Worm (Caenorhabditis elegans) whole organism, young adult: ENCODE results near the gene prdx-3.

Experiments
- B0019.2 ChIP-seq: fragments of 200-800 bp; sonication (Bioruptor generic); conservative IDR thresholded peaks from 2 replicates; pipeline ENCODE4 v1.3.6; 2022; ENCODE audit warnings: missing genetic modification reagents, missing genetic modification characterization, missing compliant biosample characterization
- Y79H2A.3 ChIP-seq: fragments of 200-800 bp; sonication (Bioruptor generic); conservative IDR thresholded peaks from 2 replicates; pipeline ENCODE4 v1.3.6; 2022; ENCODE audit warnings: missing genetic modification reagents, missing genetic modification characterization, missing compliant biosample characterization
- aptf-3 ChIP-seq: fragments of 200-800 bp; sonication (Bioruptor generic); IDR thresholded peaks from 2 replicates; pipeline ENCODE4 v1.3.6; 2022; ENCODE audit warnings: missing genetic modification characterization, missing compliant biosample characterization
- bed-1 ChIP-seq: fragments of 200-800 bp; sonication (Bioruptor generic); IDR thresholded peaks from 2 replicates; pipeline ENCODE4 v1.3.6; 2022; ENCODE audit warnings: missing genetic modification reagents, missing genetic modification characterization, missing compliant biosample characterization
- bed-2 ChIP-seq: fragments of 200-800 bp; sonication (Bioruptor generic); IDR thresholded peaks from 2 replicates; pipeline ENCODE4 v1.3.6; 2022; ENCODE audit warnings: missing genetic modification reagents, missing genetic modification characterization, missing compliant biosample characterization
- ceh-27 ChIP-seq: fragments of 200-800 bp; sonication (Bioruptor generic); optimal IDR thresholded peaks from 2 replicates; lab custom pipeline; 2018; ENCODE audit warnings: mild to moderate bottlenecking, missing genetic modification characterization, moderate library complexity, missing compliant biosample characterization
- ceh-58 ChIP-seq: fragments of 200-800 bp; sonication (Bioruptor generic); IDR thresholded peaks from 2 replicates; pipeline ENCODE4 v1.3.6; 2022; ENCODE audit warnings: missing genetic modification characterization, missing compliant biosample characterization
- dox-1 ChIP-seq: fragments of 200-800 bp; sonication (Bioruptor generic); IDR thresholded peaks from 2 replicates; pipeline ENCODE4 v1.3.6; 2022; ENCODE audit warnings: missing genetic modification reagents, missing genetic modification characterization, missing compliant biosample characterization
- hlh-12 ChIP-seq: sonication (generic microtip); optimal IDR thresholded peaks from 2 replicates; lab custom pipeline; 2016; ENCODE audit warnings: missing genetic modification characterization, missing compliant biosample characterization
- hmg-1.2 ChIP-seq: fragments of 200-800 bp; sonication (Bioruptor generic); IDR thresholded peaks from 2 replicates; pipeline ENCODE4 v1.3.6; 2022; ENCODE audit warnings: missing genetic modification reagents, missing genetic modification characterization, missing compliant biosample characterization
- hrde-1 ChIP-seq: sonication (generic microtip); optimal IDR thresholded peaks from 2 replicates; lab custom pipeline; 2016; ENCODE audit warnings: missing genetic modification characterization, mild to moderate bottlenecking, missing compliant biosample characterization, moderate library complexity, missing genotype, missing genetic modification reagents, borderline replicate concordance
- hsf-1 ChIP-seq: fragments of 200-800 bp; sonication (Bioruptor generic); IDR thresholded peaks from 2 replicates; pipeline ENCODE4 v1.3.6; 2022; ENCODE audit warnings: missing genetic modification reagents, missing genetic modification characterization, missing compliant biosample characterization
- let-526 ChIP-seq: fragments of 200-800 bp; sonication (Bioruptor generic); IDR thresholded peaks from 2 replicates; pipeline ENCODE4 v1.3.6; 2022; ENCODE audit warnings: missing genetic modification reagents, missing genetic modification characterization, missing compliant biosample characterization
- lin-26 ChIP-seq: fragments of 200-800 bp; sonication (Bioruptor generic); IDR thresholded peaks from 2 replicates; pipeline ENCODE4 v1.3.6; 2022; ENCODE audit warnings: missing genetic modification reagents, missing genetic modification characterization, missing compliant biosample characterization
- mcd-1 ChIP-seq: fragments of 200-800 bp; sonication (Bioruptor generic); IDR thresholded peaks from 2 replicates; pipeline ENCODE4 v1.3.6; 2022; ENCODE audit warnings: missing genetic modification reagents, missing genetic modification characterization, missing compliant biosample characterization
- sea-2 ChIP-seq: fragments of 200-800 bp; sonication (Bioruptor generic); IDR thresholded peaks from 2 replicates; pipeline ENCODE4 v1.3.6; 2022; ENCODE audit warnings: missing genetic modification characterization, missing compliant biosample characterization
- unc-62 ChIP-seq: fragments of 150-350 bp; optimal IDR thresholded peaks from 2 replicates; lab custom pipeline; 2014; ENCODE audit warnings: missing biosample characterization, missing genetic modification reagents, missing genetic modification characterization
- ztf-25 ChIP-seq: fragments of 200-800 bp; sonication (Bioruptor generic); IDR thresholded peaks from 2 replicates; pipeline ENCODE4 v1.3.6; 2022; ENCODE audit warnings: missing genetic modification reagents, missing genetic modification characterization, missing compliant biosample characterization

prdx-3 gene

ce11 chrIII:4452749-4453148 lies 45.5 kb downstream of the prdx-3 start:
- TF ChIP-seq dox-1 (no peak), ceh-58 (GFP tag; lab: Robert Waterston, UW) (no peak)

DNA sequence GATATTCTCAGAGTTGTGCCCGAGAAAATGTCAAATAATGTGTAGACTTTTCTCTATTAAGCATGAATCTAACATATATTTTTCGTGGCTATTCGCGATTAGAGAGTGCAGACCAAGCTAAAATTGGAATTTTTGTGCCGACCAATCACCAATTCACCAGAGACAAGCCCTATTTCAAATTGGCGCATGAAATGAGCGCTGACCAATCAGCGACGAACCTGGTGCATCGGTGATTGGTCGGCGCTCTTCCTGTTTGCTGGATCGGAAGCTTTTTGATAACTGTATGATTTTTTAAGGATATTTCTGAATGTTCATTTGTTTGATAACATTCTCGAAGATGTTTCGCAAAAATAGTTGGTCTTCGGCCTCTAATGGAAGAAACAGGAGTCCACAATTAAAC lies 46.1 kb downstream of the prdx-3 start:
- TF ChIP-seq B0019.2 (no peak), bed-1 (GFP tag; lab: Robert Waterston, UW) (no peak), hsf-1 (GFP tag; lab: Robert Waterston, UW) (no peak), ceh-27 (no peak), bed-2 (no peak), ztf-25 (GFP tag; lab: Robert Waterston, UW) (0 out of 2 replicates have a peak, but pooled peaks have one; percentile 9)

ce11 chrIII:4453768-4454167 lies 46.5 kb downstream of the prdx-3 start:
- TF ChIP-seq sea-2 (no peak), unc-62 (GFP tag; lab: Kevin White, UChicago) (peak; percentile 89), bed-2 (no peak), mcd-1 (no peak), hrde-1 (no peak), Y79H2A.3 (no peak), hlh-12 (tag; lab: Kevin White, UChicago) (no peak)

ce11 chrIII:4454919-4455318 lies 47.7 kb downstream of the prdx-3 start:
- no peak for TF ChIP-seq aptf-3 (GFP tag; lab: Robert Waterston, UW)
- TF ChIP-seq lin-26 (GFP tag; lab: Robert Waterston, UW) = 0 out of 2 replicates have a peak, but pooled peaks have one; percentile 19

DNA sequence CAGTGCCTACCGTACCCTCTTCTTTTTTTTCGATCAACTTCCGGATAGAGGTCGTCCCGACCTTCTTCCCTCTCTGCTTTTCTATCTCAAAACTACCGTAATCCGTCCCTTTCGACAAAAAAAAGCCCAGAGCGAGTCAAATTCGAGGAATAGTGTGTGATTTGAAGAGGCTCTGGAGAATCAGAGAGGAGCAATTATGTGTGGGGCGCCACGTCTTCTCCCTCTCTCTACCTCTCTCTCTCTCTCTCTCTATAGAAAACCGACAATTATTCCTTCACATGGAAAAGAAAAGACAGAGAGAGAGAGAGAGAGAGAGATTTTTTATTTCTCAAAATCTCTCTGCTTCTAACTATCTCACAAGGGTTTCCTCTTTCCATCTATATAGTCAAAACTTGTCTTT lies 49.3 kb downstream of the prdx-3 start:
- TF ChIP-seq hmg-1.2 (GFP tag; lab: Robert Waterston, UW) = peak; percentile 27; the same call in 1 of the 2 replicates
- TF ChIP-seq let-526 (GFP tag; lab: Robert Waterston, UW) = no peak
